Worm (Caenorhabditis elegans): Measurements from ENCODE around the gene Y39G8B.7.

Gene Y39G8B.7

DNA sequence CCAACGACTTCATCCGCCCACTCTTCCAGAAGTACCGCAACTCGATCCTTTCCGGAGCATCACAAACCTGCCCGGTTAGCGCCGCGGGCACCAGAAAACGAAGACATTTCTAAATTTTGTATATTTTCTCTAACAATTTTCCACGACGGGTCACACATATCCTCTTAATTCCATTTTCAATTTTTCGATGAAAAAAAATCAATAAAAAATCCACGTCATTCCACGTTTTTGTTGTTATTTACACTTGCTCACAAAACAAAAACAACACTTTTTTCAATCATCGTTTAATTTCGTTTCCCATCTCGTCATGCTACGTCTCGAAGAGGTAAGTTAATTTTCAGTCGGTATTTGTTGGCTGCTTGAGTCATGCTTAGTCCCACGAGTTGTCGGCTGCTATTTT is 13.5 kb upstream of the Y39G8B.7 start, which contains the start of gene F01D5.7:
TSS of gene F01D5.7 (plus strand) at position 301 of the 400 bp plus-strand sequence.
- no peak for TF ChIP-seq lin-15B (tag; optimal IDR thresholded peaks at IDR 0.05)

DNA sequence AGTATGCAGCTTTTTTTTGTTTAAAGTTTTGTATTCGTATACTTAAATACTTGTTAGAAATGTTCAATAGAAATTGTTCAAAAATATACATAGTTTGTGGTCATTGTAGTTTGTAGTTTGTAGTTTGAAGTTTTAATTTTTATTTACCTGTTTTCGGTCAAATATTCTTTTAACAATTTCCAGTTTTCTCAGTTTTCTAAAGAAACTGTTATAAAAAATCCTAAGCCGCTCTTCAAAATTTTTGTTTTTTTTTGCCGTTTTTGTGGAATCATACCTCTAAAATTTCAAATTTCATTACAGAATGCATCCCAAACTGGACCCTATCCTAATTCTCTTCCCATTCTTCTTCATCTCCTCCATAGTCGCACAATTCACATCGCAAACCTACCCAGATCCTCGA is 11.4 kb upstream of the Y39G8B.7 start, which contains the start of gene F01D5.6:
TSS of gene F01D5.6 (plus strand) at position 301 of the 400 bp plus-strand sequence.
- TF ChIP-seq efl-3 (GFP tag; optimal IDR thresholded peaks at IDR 0.05) (no peak), dsc-1 (tag; optimal IDR thresholded peaks at IDR 0.05) (no peak), ceh-88 (GFP tag; IDR thresholded peaks at IDR 0.05) (no peak), blmp-1 (tag; optimal IDR thresholded peaks at IDR 0.05) (no peak), ets-5 (GFP tag; IDR thresholded peaks at IDR 0.05) (no peak), isw-1 (GFP tag; IDR thresholded peaks at IDR 0.05) (no peak), jun-1 (tag; optimal IDR thresholded peaks at IDR 0.05) (no peak), unc-30 (tag; optimal IDR thresholded peaks at IDR 0.05) (no peak), lin-14 (GFP tag; optimal IDR thresholded peaks at IDR 0.05) (no peak), ceh-82 (tag; optimal IDR thresholded peaks at IDR 0.05) (no peak), pqm-1 (tag; optimal IDR thresholded peaks at IDR 0.05) (no peak), lin-35 (GFP tag; optimal IDR thresholded peaks at IDR 0.05) (no peak), unc-86 (tag; optimal IDR thresholded peaks at IDR 0.05) (no peak), sup-37 (GFP tag; optimal IDR thresholded peaks at IDR 0.05) (no peak)

DNA sequence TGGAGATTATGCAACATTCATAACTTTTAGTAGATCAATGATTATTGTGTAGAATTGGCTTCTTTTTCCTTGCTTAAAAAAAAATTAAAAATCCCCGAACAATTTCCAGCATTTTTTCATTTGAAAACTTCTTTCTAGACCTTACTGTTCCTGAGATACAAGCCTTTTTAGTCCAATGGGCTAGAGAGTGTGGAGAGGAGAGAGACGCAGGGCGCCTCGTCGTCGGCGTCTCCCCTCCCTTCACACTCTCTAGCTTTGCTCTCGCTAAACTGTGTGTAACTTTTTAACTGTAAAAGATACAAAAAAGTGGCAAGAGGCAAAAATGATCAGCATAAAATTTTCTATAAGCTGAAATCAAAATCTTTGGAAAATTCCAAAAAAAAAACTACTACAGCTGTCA is 10.3 kb upstream of the Y39G8B.7 start:
- TF ChIP-seq F16B12.6 (tag; optimal IDR thresholded peaks at IDR 0.05) (no peak), efl-1 (optimal IDR thresholded peaks at IDR 0.05) (no peak), efl-1 (GFP tag; optimal IDR thresholded peaks at IDR 0.05 in 1 of 2) (peak in 1 of 2 experiments; percentile 75)

DNA sequence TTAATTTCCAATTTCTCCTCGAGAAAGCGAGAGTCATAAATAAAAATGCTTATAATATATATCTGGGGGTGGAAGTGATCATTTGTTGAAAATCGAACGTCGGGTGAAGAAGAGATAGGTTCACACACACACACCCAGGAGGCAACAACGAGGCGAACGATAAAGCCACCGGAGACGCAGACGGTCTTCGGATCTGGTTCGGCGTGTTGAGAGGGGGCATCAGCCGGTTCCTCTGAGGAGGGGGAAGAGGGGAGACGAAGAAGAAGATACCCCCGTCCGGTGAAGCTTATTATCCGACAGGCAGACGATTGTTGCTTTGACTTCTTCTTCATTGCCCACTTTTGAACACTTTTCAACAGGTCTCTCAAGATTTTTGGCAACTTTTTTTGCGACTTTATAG is 9.9 kb upstream of the Y39G8B.7 start:
- no peak for TF ChIP-seq unc-98 (GFP tag; IDR thresholded peaks at IDR 0.05)
- peak; percentile 44 for TF ChIP-seq blmp-1 (tag; optimal IDR thresholded peaks at IDR 0.05)

DNA sequence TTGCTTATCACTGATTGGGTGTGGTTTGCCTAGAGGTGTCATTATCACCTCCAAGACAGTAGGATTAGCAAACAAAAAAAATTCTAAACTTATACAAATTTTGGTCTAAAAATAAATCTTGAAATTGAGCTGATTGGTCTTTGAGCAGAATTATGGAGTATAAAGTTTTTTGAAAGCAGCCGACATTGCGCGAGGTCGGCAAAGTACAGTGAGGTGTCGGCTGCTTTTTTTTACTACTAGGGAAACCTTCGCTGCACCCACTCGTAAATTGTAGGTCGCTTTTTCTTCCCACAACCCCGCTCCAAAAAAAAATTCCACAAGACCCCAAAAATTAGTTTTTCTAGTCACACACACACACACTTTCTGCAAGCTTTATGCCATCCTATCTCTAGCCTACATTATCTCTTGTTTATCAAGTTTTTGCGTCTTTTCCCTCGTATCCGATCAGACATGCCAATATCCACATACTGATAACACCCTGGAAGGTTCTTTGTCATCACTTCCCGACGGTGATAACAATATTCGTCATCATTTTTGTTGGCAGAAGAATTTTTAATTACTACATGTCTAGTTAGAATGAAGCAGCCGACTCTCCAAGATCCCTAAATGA is 9.1 kb upstream of the Y39G8B.7 start:
- TF ChIP-seq sox-4 (tag; optimal IDR thresholded peaks at IDR 0.05): no peak
- TF ChIP-seq F16B12.6 (tag; optimal IDR thresholded peaks at IDR 0.05): no peak
- TF ChIP-seq lsy-2 (tag; optimal IDR thresholded peaks at IDR 0.05): no peak
- TF ChIP-seq egl-27 (tag; optimal IDR thresholded peaks at IDR 0.05): no peak
- no peak for TF ChIP-seq hlh-4 (tag; optimal IDR thresholded peaks at IDR 0.05)
- TF ChIP-seq pax-3 (tag; optimal IDR thresholded peaks at IDR 0.05): no peak
- no peak for TF ChIP-seq C34B4.2 (tag; optimal IDR thresholded peaks at IDR 0.05)
- no peak for TF ChIP-seq nhr-76 (tag; optimal IDR thresholded peaks at IDR 0.05)
- TF ChIP-seq pag-3 (tag; optimal IDR thresholded peaks at IDR 0.05; ENCODE audit: borderline replicate concordance, insufficient read depth): no peak
- TF ChIP-seq snpc-4 (tag; optimal IDR thresholded peaks at IDR 0.05): peak; percentile 76
- TF ChIP-seq blmp-1 (tag; optimal IDR thresholded peaks at IDR 0.05): peak; percentile 15
- no peak for TF ChIP-seq lin-15B (tag; optimal IDR thresholded peaks at IDR 0.05)
- TF ChIP-seq sup-37 (GFP tag; optimal IDR thresholded peaks at IDR 0.05): no peak
- TF ChIP-seq efl-1 (optimal IDR thresholded peaks at IDR 0.05): no peak
- TF ChIP-seq efl-1 (GFP tag; optimal IDR thresholded peaks at IDR 0.05 in 1 of 2): peak in 1 of 2 experiments; percentile 74
- TF ChIP-seq rnt-1 (tag; optimal IDR thresholded peaks at IDR 0.05): no peak

DNA sequence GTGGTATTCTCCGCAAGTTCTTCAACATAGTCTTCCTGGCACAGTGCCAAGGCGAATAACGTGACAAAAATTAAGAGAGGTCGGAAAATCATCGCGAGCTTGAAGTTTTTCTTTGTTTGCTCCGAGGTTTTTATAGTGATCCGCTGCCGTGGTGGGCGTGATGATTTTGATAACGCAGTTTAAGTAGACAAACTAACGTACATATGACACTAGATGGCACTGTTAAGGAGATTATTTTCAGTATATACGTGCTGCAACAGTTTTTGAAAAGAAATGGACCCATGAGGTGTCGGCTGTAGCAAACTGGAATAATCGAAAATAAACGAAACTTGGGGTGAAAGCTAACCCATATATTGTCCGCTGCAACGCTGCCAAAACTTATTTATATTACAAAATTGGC is 7.4 kb upstream of the Y39G8B.7 start, which contains the start of gene F01D5.5:
TSS of gene F01D5.5 (minus strand) at position 101 of the 400 bp plus-strand sequence.
- no peak for TF ChIP-seq irx-1 (tag; optimal IDR thresholded peaks at IDR 0.05)
- no peak for TF ChIP-seq tbx-2 (tag; optimal IDR thresholded peaks at IDR 0.05)
- peak; percentile 55 for TF ChIP-seq elt-2 (tag; optimal IDR thresholded peaks at IDR 0.05)
- no peak for TF ChIP-seq skn-1 (tag; optimal IDR thresholded peaks at IDR 0.05)
- TF ChIP-seq vab-15 (tag; optimal IDR thresholded peaks at IDR 0.05): no peak

Measured in whole organism, L1 larva.